Fruit fly (Drosophila melanogaster) Kc167 (cell line): ENCODE results near the gene TwdlY.

Source experiments
- Myc ChIP-seq: fragments of >200 bp; optimal IDR thresholded peaks from 2 replicates; lab custom pipeline; 2017; ENCODE audit warnings: missing external identifiers
- Sin3A ChIP-seq: fragments of >200 bp; optimal IDR thresholded peaks from 2 replicates; lab custom pipeline; 2018; ENCODE audit warnings: missing external identifiers
- h ChIP-seq: fragments of >200 bp; optimal IDR thresholded peaks from 3 replicates; lab custom pipeline; 2018; ENCODE audit warnings: missing external identifiers
- psq ChIP-seq: fragments of >200 bp; optimal IDR thresholded peaks from 2 replicates; lab custom pipeline; 2017; ENCODE audit warnings: missing external identifiers
- ttk ChIP-seq: sonication (Bioruptor generic); optimal IDR thresholded peaks from 2 replicates; lab custom pipeline; 2017; ENCODE audit warnings: missing external identifiers

DNA sequence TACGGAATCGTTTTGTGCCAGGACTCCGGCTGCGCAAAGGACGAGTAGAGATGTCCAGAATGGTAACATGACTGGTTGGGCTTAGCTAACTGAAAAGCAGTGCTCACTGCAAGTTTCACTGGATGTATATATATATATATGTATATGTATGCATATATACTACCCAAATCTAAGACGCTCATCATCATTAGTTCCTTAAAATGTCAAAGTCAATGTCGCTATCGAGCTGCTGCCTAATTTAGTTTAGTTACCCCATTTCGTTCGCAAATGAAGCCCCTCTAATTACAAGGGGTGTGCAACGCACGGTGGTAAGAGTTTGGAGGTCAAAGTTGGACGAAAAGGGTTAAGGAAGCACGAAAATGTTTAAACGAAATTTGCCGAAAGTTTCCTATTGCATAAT lies 34.7 kb upstream of the TwdlY start, which contains the start of gene CG9676:
- TF ChIP-seq h (lab: Kevin White, UChicago), result no peak
- TF ChIP-seq Myc (lab: Kevin White, UChicago), result no peak
- no peak for TF ChIP-seq Sin3A (lab: Kevin White, UChicago)
- no peak for TF ChIP-seq psq (lab: Kevin White, UChicago)
- no peak for TF ChIP-seq ttk (lab: Kevin White, UChicago)
